Worm (Caenorhabditis elegans) whole organism, L4 larva: ENCODE results near the gene ttbk-5.

Source experiments
- F49E8.2 ChIP-seq: sonication (generic microtip); optimal IDR thresholded peaks from 2 replicates; lab custom pipeline; 2016; ENCODE audit warnings: missing compliant biosample characterization, mild to moderate bottlenecking, missing genetic modification characterization, borderline replicate concordance
- aly-2 ChIP-seq: sonication (generic microtip); optimal IDR thresholded peaks from 2 replicates; lab custom pipeline; 2018; ENCODE audit warnings: missing biosample characterization, missing genetic modification characterization
- daf-19 ChIP-seq: fragments of 200-800 bp; sonication (Bioruptor generic); conservative IDR thresholded peaks from 2 replicates; pipeline ENCODE4 v1.3.6; 2022; ENCODE audit warnings: missing genetic modification characterization, missing compliant biosample characterization
- lin-39 ChIP-seq: fragments of 150-350 bp; optimal IDR thresholded peaks from 2 replicates; lab custom pipeline; 2014; ENCODE audit warnings: missing biosample characterization, missing genetic modification reagents, missing genetic modification characterization

- TF ChIP-seq F49E8.2 (tag; lab: Kevin White, UChicago), result no peak
- no peak for TF ChIP-seq aly-2 (tag; lab: Kevin White, UChicago)
- no peak for TF ChIP-seq daf-19 (GFP tag; lab: Robert Waterston, UW)
- TF ChIP-seq lin-39 (tag; lab: Kevin White, UChicago), result no peak
These were observed 17.9 kb upstream of the ttbk-5 start, which contains the start of gene W01B6.3 for ce11 chrIV:10072527-10072926.
